Worm (Caenorhabditis elegans) whole organism, late embryonic: ENCODE measurements around the gene F49E12.7.

Experiments
- ceh-48 ChIP-seq: sonication (generic microtip); optimal IDR thresholded peaks from 2 replicates; lab custom pipeline; 2016; ENCODE audit warnings: missing genetic modification characterization, inconsistent platforms, missing compliant biosample characterization
- fkh-6 ChIP-seq: sonication (generic microtip); optimal IDR thresholded peaks from 2 replicates; lab custom pipeline; 2016; ENCODE audit warnings: missing genetic modification characterization, missing compliant biosample characterization
- lin-11 ChIP-seq: fragments of 200-800 bp; sonication (Bioruptor generic); optimal IDR thresholded peaks from 2 replicates; lab custom pipeline; 2018; ENCODE audit warnings: mild to moderate bottlenecking, missing genetic modification characterization, missing compliant biosample characterization
- pha-2 ChIP-seq: sonication (generic microtip); optimal IDR thresholded peaks from 2 replicates; lab custom pipeline; 2017; ENCODE audit warnings: mild to moderate bottlenecking, missing genetic modification characterization, missing compliant biosample characterization

DNA sequence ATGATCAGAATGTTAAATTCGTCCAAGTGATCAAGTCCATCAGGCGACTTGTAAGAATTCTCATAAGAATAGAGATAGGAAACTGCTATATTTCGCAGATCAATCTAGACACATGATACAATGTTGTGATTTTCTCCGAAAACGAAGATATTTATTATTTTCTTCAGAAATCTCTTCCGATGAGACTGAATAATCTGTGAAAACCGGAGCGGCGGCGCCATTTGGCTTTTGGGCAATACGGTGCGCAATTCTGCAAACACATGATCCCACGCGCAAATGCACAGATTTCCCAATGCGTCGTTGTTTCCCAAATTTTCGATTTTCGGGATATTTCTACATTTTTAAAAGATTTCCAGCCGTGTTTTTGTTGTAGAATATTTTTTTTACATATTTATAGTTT lies 46.2 kb upstream of the F49E12.7 start:
- no peak for TF ChIP-seq pha-2
- no peak for TF ChIP-seq lin-11 (tag; lab: Kevin White, UChicago)
- no peak for TF ChIP-seq ceh-48
- no peak for TF ChIP-seq fkh-6 (tag; lab: Kevin White, UChicago)
